Fruit fly (Drosophila melanogaster) ovary, adult (tissue): ENCODE data around the gene primo-1.
A peak's percentile ranks its signal among the peaks of the same experiment; 100 is the strongest.

Experiments
- CG17801 ChIP-seq: fragments of 200-800 bp; optimal IDR thresholded peaks from 2 replicates; lab custom pipeline; 2019; ENCODE audit warnings: missing biosample characterization, mild to moderate bottlenecking, missing genetic modification characterization, moderate library complexity; ENCODE audit not compliant: partially characterized antibody

The primo-1 gene

DNA sequence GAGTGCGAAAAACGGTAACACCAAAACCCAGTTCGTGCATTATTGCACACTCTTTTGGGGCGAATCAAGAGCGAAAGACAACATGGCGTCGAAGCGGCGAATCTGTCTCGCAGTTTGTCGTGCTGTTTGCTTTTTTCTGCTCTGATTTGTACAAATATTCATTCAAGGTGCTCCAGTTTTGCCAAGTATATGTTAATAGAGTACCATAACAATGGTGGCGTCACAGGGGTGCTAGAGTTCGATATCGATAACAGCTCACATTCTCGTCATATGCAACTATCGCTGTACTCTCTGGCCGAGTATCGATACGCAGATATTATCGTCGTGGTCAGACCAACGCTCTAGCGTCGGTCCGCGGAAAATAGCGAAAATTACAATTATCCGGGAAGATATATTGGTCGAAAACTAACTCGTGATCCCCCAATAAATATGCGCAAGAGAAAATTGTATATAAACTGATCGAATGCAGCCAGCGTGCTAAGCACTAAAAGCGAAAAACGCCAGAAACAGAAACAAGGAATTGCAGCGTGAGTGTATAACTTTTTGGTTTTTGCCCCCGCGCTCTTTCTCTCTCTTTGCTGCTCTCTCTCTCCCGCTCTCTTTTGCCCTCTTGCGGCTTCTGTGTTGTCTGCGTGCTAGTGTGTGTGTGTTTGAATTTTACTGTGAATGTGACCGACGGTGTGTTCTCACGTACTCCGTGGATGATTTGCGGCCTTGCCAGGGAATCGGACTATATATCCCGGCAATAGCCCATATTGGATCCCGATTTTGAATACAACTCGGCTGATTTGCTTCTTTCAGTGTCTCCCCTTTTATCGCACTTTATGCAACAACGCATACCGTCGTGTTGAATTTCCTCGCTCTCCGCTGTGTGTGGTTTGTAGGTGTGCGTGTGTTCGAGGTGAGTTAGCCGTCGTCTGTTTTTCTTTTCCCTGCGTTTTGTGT, 27.7 kb downstream of the primo-1 start, which contains the start of gene flfl:
flfl (plus strand) TSS at position 298 of the 945 bp plus-strand sequence.
- peak; percentile 31 for TF ChIP-seq CG17801

DNA sequence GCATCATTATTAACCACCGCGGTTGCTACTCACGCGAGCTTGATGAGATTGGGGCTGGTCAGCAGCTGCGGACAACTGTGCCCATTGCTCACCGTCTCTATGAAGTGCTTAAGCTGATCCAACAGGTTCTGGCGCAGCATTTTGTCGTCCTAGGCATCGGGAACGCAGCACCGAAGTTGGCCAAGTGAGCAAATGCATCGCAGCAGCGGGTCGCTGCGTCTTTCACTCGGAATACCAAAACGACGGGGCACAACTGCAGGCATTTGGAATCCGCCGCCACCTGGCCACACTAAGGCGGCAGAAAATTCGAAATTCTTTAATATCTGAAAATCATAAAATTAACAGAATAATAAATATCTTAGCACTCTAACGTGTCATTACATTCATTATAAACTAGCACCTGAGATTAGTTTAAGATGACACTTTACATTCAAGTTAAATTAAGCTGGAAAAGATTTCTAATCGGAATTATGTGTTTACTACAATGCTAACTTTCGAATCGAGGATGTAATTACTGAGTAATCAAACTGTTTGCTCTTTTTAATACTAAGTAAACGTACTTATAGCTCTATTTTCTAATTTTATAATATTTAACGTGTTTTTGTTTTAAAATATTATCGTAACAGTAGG, 28.5 kb downstream of the primo-1 start:
- no peak for TF ChIP-seq CG17801

DNA sequence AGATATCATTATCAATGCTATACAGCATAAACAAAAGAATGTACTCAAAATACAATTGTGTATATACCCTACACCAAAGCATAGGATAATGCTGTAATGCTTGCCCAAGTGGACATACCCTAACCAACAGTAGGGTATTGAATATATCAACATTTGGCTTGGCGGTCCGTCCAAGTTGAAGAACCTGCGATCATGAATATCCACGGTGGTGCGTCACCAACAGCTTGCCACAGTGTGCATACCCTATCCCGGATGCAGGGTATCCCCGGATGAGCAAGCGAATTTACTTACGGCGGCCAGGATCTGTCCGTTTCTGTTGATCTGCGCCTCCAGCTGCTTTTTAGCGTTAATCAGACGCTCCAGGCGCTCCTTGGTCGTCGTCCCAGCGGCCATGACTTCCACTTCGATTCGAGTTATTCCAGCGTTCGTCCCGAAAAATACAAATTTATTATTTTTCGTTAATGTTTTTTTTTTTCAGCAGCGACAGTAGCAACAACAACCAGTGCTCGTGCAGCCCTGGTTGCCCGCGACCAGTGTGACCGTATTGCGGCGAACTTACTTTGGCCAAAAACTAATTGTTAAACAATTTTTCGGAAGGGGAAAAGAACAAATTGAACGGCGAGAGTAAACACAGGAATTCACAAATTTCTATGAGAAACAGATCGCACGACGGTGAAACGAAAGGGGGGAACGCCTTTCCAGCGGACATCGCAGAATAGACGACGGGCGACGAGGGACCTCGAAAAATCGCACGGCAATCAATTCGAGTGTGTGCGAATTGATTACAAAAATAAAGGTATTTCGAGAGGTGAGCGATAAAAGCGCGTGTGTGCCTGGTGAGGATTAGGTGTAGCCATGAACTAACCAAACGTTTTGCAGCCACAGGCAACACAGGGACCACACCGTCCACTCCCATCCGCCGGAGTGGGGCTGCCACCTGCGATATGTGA, 35.2 kb downstream of the primo-1 start, which contains the start of the genes Lkb1 and CG9588:
Lkb1 (plus strand) TSS at position 413 of the 950 bp plus-strand sequence.
CG9588 (minus strand) TSS at position 545 of the 950 bp plus-strand sequence.
- no peak for TF ChIP-seq CG17801

DNA sequence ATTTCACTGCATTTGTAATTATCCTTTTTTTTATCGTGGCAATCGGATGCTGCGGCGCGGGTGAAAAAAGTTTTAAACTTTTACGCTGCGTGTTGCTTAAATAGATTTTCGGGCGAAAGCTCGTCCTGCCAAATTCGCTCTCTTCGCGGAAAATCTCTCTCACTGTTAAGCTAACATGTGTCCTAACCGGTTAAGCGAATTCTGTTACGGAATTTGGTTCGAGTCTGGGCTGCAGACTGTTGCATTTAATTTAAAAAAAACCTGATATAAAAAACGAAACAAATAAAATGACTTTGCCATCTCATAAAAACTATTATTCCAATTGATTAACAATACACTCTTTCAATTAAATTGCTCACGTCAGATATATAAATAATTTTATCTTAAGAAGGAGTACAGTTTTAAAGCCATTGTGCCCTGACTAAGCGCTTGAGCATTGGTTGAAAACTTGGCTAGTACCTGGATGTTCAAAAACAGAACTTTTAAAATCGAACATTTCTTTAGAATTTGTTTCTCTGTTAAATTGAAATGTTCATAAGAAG, 37.1 kb downstream of the primo-1 start, which contains the start of gene Task6:
Task6 (minus strand) TSS at position 51 of the 542 bp plus-strand sequence.
- no peak for TF ChIP-seq CG17801

DNA sequence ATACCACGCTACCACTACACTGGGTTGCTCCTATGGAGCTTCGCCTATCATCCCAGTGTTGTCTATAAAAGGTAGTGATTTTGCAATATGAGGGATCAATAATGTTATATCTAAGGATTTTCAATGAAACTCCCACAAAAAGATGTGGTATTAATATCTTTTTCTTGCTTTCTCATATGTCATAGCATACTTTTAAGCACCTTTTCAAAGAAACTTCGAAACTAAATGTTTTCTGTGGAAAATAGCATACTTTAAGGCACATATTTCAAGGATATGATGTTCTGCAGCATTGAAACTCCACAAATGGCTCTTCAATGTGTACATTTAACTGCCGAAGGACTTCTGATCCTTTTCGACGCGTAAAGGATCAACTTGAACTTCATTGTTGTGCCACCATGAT, 38.7 kb downstream of the primo-1 start:
- no peak for TF ChIP-seq CG17801

DNA sequence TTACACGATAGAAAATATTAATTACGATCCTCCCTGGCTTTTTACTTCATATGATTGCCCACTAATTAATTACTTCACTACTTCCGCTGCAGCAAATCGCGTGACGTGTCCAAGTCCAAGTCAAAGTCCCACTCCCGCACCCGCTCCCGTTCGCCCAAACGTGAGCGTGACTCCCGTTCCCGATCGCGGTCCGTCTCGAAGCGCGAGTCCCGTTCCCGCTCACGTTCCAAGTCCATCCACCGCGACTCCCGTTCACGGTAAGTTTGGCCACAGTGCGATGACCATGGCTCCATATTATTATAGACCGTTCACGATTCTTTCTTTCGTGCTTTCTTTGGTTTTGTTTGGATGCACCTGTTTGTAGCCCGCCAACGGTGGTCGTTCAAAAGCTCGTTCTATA, 45.6 kb downstream of the primo-1 start:
- no peak for TF ChIP-seq CG17801

DNA sequence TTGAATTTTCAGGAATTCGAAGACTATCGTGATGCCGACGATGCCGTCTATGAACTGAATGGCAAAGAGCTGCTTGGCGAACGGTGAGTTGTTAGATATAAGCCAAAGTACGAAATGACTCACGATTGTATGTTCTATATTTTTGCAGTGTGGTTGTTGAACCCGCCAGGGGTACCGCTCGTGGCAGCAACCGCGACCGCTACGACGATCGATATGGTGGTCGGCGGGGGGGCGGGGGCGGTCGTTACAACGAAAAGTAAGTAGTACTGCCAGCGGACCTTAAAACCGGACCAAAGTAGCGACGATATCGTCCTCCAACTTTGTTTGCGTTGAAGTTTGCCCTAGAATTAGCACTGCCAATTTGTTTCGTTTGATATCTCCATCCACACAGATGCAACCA, 49.5 kb downstream of the primo-1 start:
- TF ChIP-seq CG17801: no peak

DNA sequence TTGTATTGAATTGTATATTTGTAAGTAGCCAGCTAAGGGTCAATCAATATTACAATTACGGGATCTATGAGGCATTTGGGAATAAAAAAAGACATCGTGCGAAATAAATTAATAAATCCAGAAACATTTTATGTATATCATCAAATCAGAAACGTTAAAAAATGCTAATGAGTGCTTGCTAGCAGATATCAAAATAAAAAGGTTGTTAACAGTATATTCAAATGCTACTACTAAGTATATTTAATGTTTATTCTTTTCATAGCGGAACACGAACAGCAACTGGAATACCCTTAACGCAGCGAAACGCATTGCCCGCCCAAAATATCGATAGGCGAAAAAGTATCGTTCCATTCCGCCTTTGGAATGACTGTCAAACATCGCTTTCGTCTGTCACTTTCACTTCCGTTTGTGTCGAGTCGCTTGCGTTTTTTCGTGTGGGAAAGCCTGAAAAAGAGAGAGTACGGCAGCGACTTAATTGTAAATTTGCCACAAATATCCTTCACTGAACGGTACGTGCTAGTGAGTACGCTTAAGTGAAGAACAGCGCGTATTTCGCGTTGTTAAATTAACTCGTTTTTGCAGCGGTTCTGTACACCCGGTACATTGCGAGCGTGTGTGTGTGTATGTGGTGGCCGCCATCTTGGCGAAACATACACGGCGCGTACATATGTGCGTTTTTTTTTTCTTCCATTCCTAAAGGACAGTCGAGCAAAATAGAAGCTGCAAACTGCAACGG, 50.5 kb downstream of the primo-1 start, which contains the start of gene B52:
B52 (plus strand) TSS at position 388 of the 736 bp plus-strand sequence.
- peak; percentile 88 for TF ChIP-seq CG17801
